Fruit fly (Drosophila melanogaster) S2 (cell line): ENCODE results near the gene CG4408.

ENCODE experiments used
- CG8478 ChIP-seq: fragments of >200 bp; optimal IDR thresholded peaks from 2 replicates; lab custom pipeline; 2018
- CTCF ChIP-seq, 2 experiments: fragments of >200 bp; optimal IDR thresholded peaks; 2 replicates each; lab custom pipeline; 2018

dm6 chr3R:23373403-23373802, 10.0 kb upstream of the CG4408 start, which contains the start of gene CG42828:
- TF ChIP-seq CG8478 (lab: Kevin White, UChicago) = no peak
- no peak for TF ChIP-seq CTCF (optimal IDR thresholded peaks at IDR 0.05; lab: Kevin White, UChicago)
